Worm (Caenorhabditis elegans): ENCODE measurements around the gene Y54F10BM.23.

The Y54F10BM.23 gene

DNA sequence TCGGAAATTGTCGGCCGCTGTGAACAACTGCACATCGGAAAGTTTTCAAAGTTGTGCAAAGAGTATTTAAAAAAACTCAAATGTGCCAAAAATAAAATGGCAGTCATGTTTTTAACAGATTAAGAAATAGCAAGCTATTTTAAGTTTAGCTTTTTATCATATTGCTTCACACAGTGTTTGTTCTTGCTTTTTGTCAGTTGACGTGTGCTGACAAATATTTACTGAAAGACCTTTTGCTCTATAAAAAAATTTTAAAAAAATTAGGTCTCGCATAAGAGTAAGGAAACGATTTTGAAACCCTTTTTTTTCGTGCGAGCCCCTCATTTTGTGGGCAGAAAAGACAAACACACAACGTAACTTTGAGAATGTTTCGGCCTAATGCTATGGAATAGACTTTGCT lies 23.8 kb downstream of the Y54F10BM.23 start, which contains the start of gene fbxa-71:
Gene fbxa-71, plus strand, starts transcription at position 301 of the 400 bp plus-strand sequence.
- TF ChIP-seq lsy-2 (tag; optimal IDR thresholded peaks at IDR 0.05): no peak
- TF ChIP-seq aly-2 (tag; optimal IDR thresholded peaks at IDR 0.05): no peak
- no peak for TF ChIP-seq blmp-1 (tag; optimal IDR thresholded peaks at IDR 0.05; ENCODE audit: insufficient read depth)
- no peak for TF ChIP-seq mdl-1 (tag; optimal IDR thresholded peaks at IDR 0.05)
- no peak for TF ChIP-seq zag-1 (tag; optimal IDR thresholded peaks at IDR 0.05)
- TF ChIP-seq mab-5 (tag; optimal IDR thresholded peaks at IDR 0.05): no peak
- no peak for TF ChIP-seq unc-55 (GFP tag; optimal IDR thresholded peaks at IDR 0.05)
- no peak for TF ChIP-seq nhr-21 (tag; optimal IDR thresholded peaks at IDR 0.05)
- no peak for TF ChIP-seq fos-1 (tag; optimal IDR thresholded peaks at IDR 0.05)
- no peak for TF ChIP-seq ceh-82 (tag; optimal IDR thresholded peaks at IDR 0.05)
- no peak for TF ChIP-seq nhr-129 (tag; optimal IDR thresholded peaks at IDR 0.05)
- no peak for TF ChIP-seq lin-13 (GFP tag; optimal IDR thresholded peaks at IDR 0.05)
- no peak for TF ChIP-seq nhr-10 (tag; optimal IDR thresholded peaks at IDR 0.05)
- TF ChIP-seq alr-1 (tag; optimal IDR thresholded peaks at IDR 0.05): no peak
- no peak for TF ChIP-seq ztf-4 (tag; optimal IDR thresholded peaks at IDR 0.05)
- TF ChIP-seq ama-1 (optimal IDR thresholded peaks at IDR 0.05): no peak
- no peak for TF ChIP-seq crh-2 (tag; optimal IDR thresholded peaks at IDR 0.05)

ce11 chrIII:2253027-2253499 lies 26.3 kb downstream of the Y54F10BM.23 start, which contains the start of gene fbxa-73:
fbxa-73 (plus strand) TSS chrIII:2253449.
- TF ChIP-seq fos-1 (tag; optimal IDR thresholded peaks at IDR 0.05) (no peak), unc-39 (tag; optimal IDR thresholded peaks at IDR 0.05) (no peak), snpc-4 (tag; optimal IDR thresholded peaks at IDR 0.05) (no peak), lsy-2 (tag; optimal IDR thresholded peaks at IDR 0.05) (no peak), peb-1 (tag; optimal IDR thresholded peaks at IDR 0.05) (no peak)

DNA sequence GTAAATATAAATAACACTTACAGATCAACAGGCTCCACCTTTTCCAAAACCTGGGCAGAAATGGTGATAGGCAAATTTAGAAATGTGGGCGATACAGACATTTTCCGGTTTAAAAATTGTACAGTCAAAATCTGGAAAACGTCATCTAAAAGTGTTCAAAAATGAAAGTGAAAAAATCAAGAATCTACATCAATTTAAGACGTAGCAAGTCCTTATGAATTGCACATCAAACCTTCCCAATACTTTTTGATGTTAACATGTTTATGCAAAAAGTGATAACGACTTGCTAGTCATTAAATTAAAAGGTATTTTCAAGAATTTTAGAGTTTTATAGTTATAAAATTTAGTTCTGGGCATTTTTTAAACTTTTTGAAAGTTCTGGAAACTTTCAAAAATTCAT lies 28.0 kb downstream of the Y54F10BM.23 start, which contains the start of gene fbxa-7:
Gene fbxa-7, minus strand, starts transcription at position 101 of the 400 bp plus-strand sequence.
- TF ChIP-seq R02D3.7 (tag; optimal IDR thresholded peaks at IDR 0.05): no peak
- no peak for TF ChIP-seq sma-9 (GFP tag; optimal IDR thresholded peaks at IDR 0.05)
- TF ChIP-seq sma-9 (tag; optimal IDR thresholded peaks at IDR 0.05): no peak
- no peak for TF ChIP-seq nhr-23 (tag; optimal IDR thresholded peaks at IDR 0.05)
- no peak for TF ChIP-seq lin-11 (tag; optimal IDR thresholded peaks at IDR 0.05)

ce11 chrIII:2245727-2246126 lies 33.6 kb downstream of the Y54F10BM.23 start, which contains the start of gene srd-67:
srd-67 (minus strand) TSS chrIII:2245827.
- TF ChIP-seq alr-1 (tag; optimal IDR thresholded peaks at IDR 0.05): no peak

ce11 chrIII:2243617-2244016 lies 35.7 kb downstream of the Y54F10BM.23 start:
- TF ChIP-seq nhr-77 (tag; optimal IDR thresholded peaks at IDR 0.05): no peak

ce11 chrIII:2240471-2240870 lies 38.9 kb downstream of the Y54F10BM.23 start, which contains the start of gene srz-56:
srz-56 (plus strand) TSS chrIII:2240771.
- no peak for TF ChIP-seq ztf-1 (GFP tag; conservative IDR thresholded peaks at IDR 0.05)
- no peak for TF ChIP-seq ama-1 (optimal IDR thresholded peaks at IDR 0.05)
- TF ChIP-seq elt-1 (tag; optimal IDR thresholded peaks at IDR 0.05): no peak
- TF ChIP-seq sma-9 (GFP tag; optimal IDR thresholded peaks at IDR 0.05): no peak
- TF ChIP-seq sma-9 (tag; optimal IDR thresholded peaks at IDR 0.05): no peak
- no peak for TF ChIP-seq ztf-4 (tag; optimal IDR thresholded peaks at IDR 0.05)
- TF ChIP-seq Y55F3AM.14 (GFP tag; optimal IDR thresholded peaks at IDR 0.05): no peak
- no peak for TF ChIP-seq snpc-4 (tag; optimal IDR thresholded peaks at IDR 0.05)
- no peak for TF ChIP-seq nhr-23 (tag; optimal IDR thresholded peaks at IDR 0.05)
- no peak for TF ChIP-seq zag-1 (tag; optimal IDR thresholded peaks at IDR 0.05)
- no peak for TF ChIP-seq dmd-4 (tag; optimal IDR thresholded peaks at IDR 0.05)
- TF ChIP-seq ceh-16 (tag; optimal IDR thresholded peaks at IDR 0.05): no peak
- TF ChIP-seq sem-4 (tag; optimal IDR thresholded peaks at IDR 0.05): no peak
- TF ChIP-seq mdl-1 (tag; optimal IDR thresholded peaks at IDR 0.05): no peak
- no peak for TF ChIP-seq ZK546.5 (tag; optimal IDR thresholded peaks at IDR 0.05)
- TF ChIP-seq nhr-21 (tag; optimal IDR thresholded peaks at IDR 0.05): no peak
- TF ChIP-seq fos-1 (tag; optimal IDR thresholded peaks at IDR 0.05): no peak

Measured in whole organism, L2 larva.